Fruit fly (Drosophila melanogaster) whole organism, embryonic: Measurements from ENCODE around the gene CG44037.

Source experiments
- Ada2b ChIP-seq: fragments of 200-800 bp; sonication (Bioruptor generic); IDR thresholded peaks from 2 replicates; pipeline ENCODE4 v1.3.6; 2022; ENCODE audit warnings: missing biosample characterization, missing genetic modification characterization
- Bteb2 ChIP-seq: fragments of 200-800 bp; sonication (Bioruptor generic); optimal IDR thresholded peaks from 2 replicates; lab custom pipeline; 2016; ENCODE audit warnings: missing biosample characterization, missing genetic modification characterization
- CG10209 ChIP-seq: fragments of 200-800 bp; sonication (Bioruptor generic); optimal IDR thresholded peaks from 3 replicates; lab custom pipeline; 2017; ENCODE audit warnings: missing biosample characterization, mild to moderate bottlenecking, missing genetic modification characterization, missing genetic modification reagents
- CG11247 ChIP-seq: fragments of 200-800 bp; sonication (Bioruptor generic); IDR thresholded peaks from 2 replicates; pipeline ENCODE4 v1.3.6; 2022; ENCODE audit warnings: missing biosample characterization, missing genetic modification characterization
- CG11695 ChIP-seq: fragments of 200-800 bp; sonication (Bioruptor generic); IDR thresholded peaks from 3 replicates; pipeline ENCODE4 v1.3.6; 2022; ENCODE audit warnings: missing biosample characterization, missing genetic modification characterization
- CG12391 ChIP-seq: fragments of 200-800 bp; sonication (Bioruptor generic); optimal IDR thresholded peaks from 3 replicates; lab custom pipeline; 2018; ENCODE audit warnings: missing biosample characterization, mild to moderate bottlenecking, missing genetic modification characterization, moderate library complexity
- CG14050 ChIP-seq: fragments of 200-800 bp; sonication (Bioruptor generic); IDR thresholded peaks from 3 replicates; pipeline ENCODE4 v1.3.6; 2022; ENCODE audit warnings: missing biosample characterization, missing genetic modification characterization
- CG2129 ChIP-seq: fragments of 200-800 bp; sonication (Bioruptor generic); IDR thresholded peaks from 2 replicates; pipeline ENCODE4 v1.3.6; 2022; ENCODE audit warnings: missing biosample characterization, missing genetic modification characterization; ENCODE audit not compliant: partially characterized antibody
- CG2678 ChIP-seq: fragments of 200-800 bp; sonication (Bioruptor generic); optimal IDR thresholded peaks from 3 replicates; lab custom pipeline; 2019; ENCODE audit warnings: missing biosample characterization, mild to moderate bottlenecking, missing genetic modification characterization, moderate library complexity
- CG3065 ChIP-seq: fragments of 200-800 bp; sonication (Bioruptor generic); optimal IDR thresholded peaks from 2 replicates; lab custom pipeline; 2016; ENCODE audit warnings: missing biosample characterization, missing genetic modification characterization
- CG31441 ChIP-seq: fragments of 200-800 bp; sonication (Bioruptor generic); IDR thresholded peaks from 2 replicates; pipeline ENCODE4 v1.3.6; 2022; ENCODE audit warnings: missing biosample characterization, missing genetic modification characterization
- CG3163 ChIP-seq: fragments of 200-800 bp; sonication (Bioruptor generic); optimal IDR thresholded peaks from 3 replicates; lab custom pipeline; 2016; ENCODE audit warnings: missing biosample characterization, missing genetic modification characterization
- CG4424 ChIP-seq: fragments of 200-800 bp; sonication (Bioruptor generic); optimal IDR thresholded peaks from 3 replicates; lab custom pipeline; 2016; ENCODE audit warnings: missing biosample characterization, missing genetic modification characterization
- CG7963 ChIP-seq: fragments of 200-800 bp; sonication (Bioruptor generic); IDR thresholded peaks from 3 replicates; pipeline ENCODE4 v1.3.6; 2022; ENCODE audit warnings: missing biosample characterization, missing genetic modification characterization; ENCODE audit not compliant: partially characterized antibody
- Camta ChIP-seq: fragments of 200-800 bp; sonication (Bioruptor generic); optimal IDR thresholded peaks from 2 replicates; lab custom pipeline; 2016; ENCODE audit warnings: missing biosample characterization, missing genetic modification characterization
- CkIIα-i1 ChIP-seq: fragments of 200-800 bp; sonication (Bioruptor generic); IDR thresholded peaks from 2 replicates; pipeline ENCODE4 v1.3.6; 2022; ENCODE audit warnings: missing biosample characterization, missing genetic modification characterization
- Deaf1 ChIP-seq: fragments of 200-800 bp; optimal IDR thresholded peaks from 3 replicates; lab custom pipeline; 2019; ENCODE audit warnings: missing biosample characterization, mild to moderate bottlenecking, missing genetic modification characterization, moderate library complexity
- Doc2 ChIP-seq: fragments of 200-800 bp; sonication (Bioruptor generic); IDR thresholded peaks from 2 replicates; pipeline ENCODE4 v1.3.6; 2022; ENCODE audit warnings: missing biosample characterization, missing genetic modification characterization
- Dp ChIP-seq: fragments of 200-800 bp; sonication (Bioruptor generic); optimal IDR thresholded peaks from 2 replicates; lab custom pipeline; 2018; ENCODE audit warnings: missing biosample characterization, mild to moderate bottlenecking, missing genetic modification characterization, moderate library complexity
- Eip74EF ChIP-seq, 2 experiments: fragments of 200-800 bp in 1 of 2; fragments of >200 bp in 1 of 2; sonication (Bioruptor generic) in 1 of 2; optimal IDR thresholded peaks; 2 replicates each; lab custom pipeline; 2017 to 2019; ENCODE audit warnings: missing biosample characterization in 2 of 2, missing genetic modification characterization in 2 of 2, mild to moderate bottlenecking in 1 of 2, moderate library complexity in 1 of 2
- GATAe ChIP-seq: fragments of 200-800 bp; sonication (Bioruptor generic); conservative IDR thresholded peaks from 2 replicates; pipeline ENCODE4 v1.3.6; 2022; ENCODE audit warnings: missing biosample characterization, missing genetic modification characterization
- HHEX ChIP-seq: fragments of 200-800 bp; sonication (Bioruptor generic); optimal IDR thresholded peaks from 3 replicates; lab custom pipeline; 2017; ENCODE audit warnings: missing biosample characterization, mild to moderate bottlenecking, missing genetic modification characterization, missing genetic modification reagents
- HLHmδ ChIP-seq: fragments of 200-800 bp; sonication (Bioruptor generic); optimal IDR thresholded peaks from 2 replicates; lab custom pipeline; 2018; ENCODE audit warnings: missing biosample characterization, mild to moderate bottlenecking, missing genetic modification characterization, moderate library complexity
- Hey ChIP-seq: fragments of 200-800 bp; sonication (Bioruptor generic); optimal IDR thresholded peaks from 3 replicates; lab custom pipeline; 2018; ENCODE audit warnings: missing biosample characterization, mild to moderate bottlenecking, missing genetic modification characterization
- HmgZ ChIP-seq: fragments of 200-800 bp; sonication (Bioruptor generic); optimal IDR thresholded peaks from 2 replicates; lab custom pipeline; 2018; ENCODE audit warnings: missing biosample characterization, mild to moderate bottlenecking, missing genetic modification characterization
- Hmr ChIP-seq: fragments of 200-800 bp; sonication (Bioruptor generic); optimal IDR thresholded peaks from 3 replicates; lab custom pipeline; 2017; ENCODE audit warnings: mild to moderate bottlenecking, missing biosample characterization, missing genetic modification reagents, missing genetic modification characterization
- Myb ChIP-seq: fragments of 200-800 bp; sonication (Bioruptor generic); optimal IDR thresholded peaks from 2 replicates; lab custom pipeline; 2016; ENCODE audit warnings: missing biosample characterization, missing genetic modification characterization
- Nf-YA ChIP-seq: fragments of 200-800 bp; sonication (Bioruptor generic); IDR thresholded peaks from 2 replicates; pipeline ENCODE4 v1.3.6; 2022; ENCODE audit warnings: missing biosample characterization, missing genetic modification characterization
- Oaz ChIP-seq: fragments of 200-800 bp; sonication (Bioruptor generic); IDR thresholded peaks from 2 replicates; pipeline ENCODE4 v1.3.6; 2022; ENCODE audit warnings: missing biosample characterization, missing genetic modification characterization
- Opbp ChIP-seq: fragments of 200-800 bp; sonication (Bioruptor generic); IDR thresholded peaks from 3 replicates; pipeline ENCODE4 v1.3.6; 2022; ENCODE audit warnings: missing biosample characterization, missing genetic modification characterization; ENCODE audit not compliant: partially characterized antibody
- Sox102F ChIP-seq: fragments of 200-800 bp; sonication (Bioruptor generic); optimal IDR thresholded peaks from 2 replicates; lab custom pipeline; 2018; ENCODE audit warnings: missing biosample characterization, mild to moderate bottlenecking, missing genetic modification characterization, moderate library complexity
- Usf ChIP-seq: fragments of 200-800 bp; sonication (Bioruptor generic); optimal IDR thresholded peaks from 2 replicates; lab custom pipeline; 2017; ENCODE audit warnings: missing genotype, missing biosample characterization, missing genetic modification characterization
- Xrp1 ChIP-seq: fragments of 200-800 bp; sonication (Bioruptor generic); IDR thresholded peaks from 2 replicates; pipeline ENCODE4 v1.3.6; 2022; ENCODE audit warnings: missing biosample characterization, missing genetic modification characterization
- aop ChIP-seq: fragments of 200-800 bp; sonication (Bioruptor generic); IDR thresholded peaks from 2 replicates; pipeline ENCODE4 v1.3.6; 2022; ENCODE audit warnings: missing biosample characterization, missing genetic modification characterization
- ato ChIP-seq: fragments of 200-800 bp; sonication (Bioruptor generic); IDR thresholded peaks from 2 replicates; pipeline ENCODE4 v1.3.6; 2022; ENCODE audit warnings: missing biosample characterization, missing genetic modification characterization; ENCODE audit not compliant: partially characterized antibody
- az2 ChIP-seq: fragments of 200-800 bp; sonication (Bioruptor generic); optimal IDR thresholded peaks from 3 replicates; lab custom pipeline; 2016; ENCODE audit warnings: missing biosample characterization, missing genetic modification characterization
- cg ChIP-seq: fragments of 200-800 bp; sonication (Bioruptor generic); optimal IDR thresholded peaks from 3 replicates; lab custom pipeline; 2019; ENCODE audit warnings: missing biosample characterization, mild to moderate bottlenecking, missing genetic modification characterization, moderate library complexity
- chinmo ChIP-seq: fragments of 200-800 bp; sonication (Bioruptor generic); IDR thresholded peaks from 4 replicates; pipeline ENCODE4 v1.3.6; 2022; ENCODE audit warnings: missing biosample characterization, missing genetic modification characterization; ENCODE audit not compliant: partially characterized antibody
- chn ChIP-seq: fragments of 200-800 bp; sonication (Bioruptor generic); optimal IDR thresholded peaks from 2 replicates; lab custom pipeline; 2016; ENCODE audit warnings: missing biosample characterization, missing genetic modification characterization
- cwo ChIP-seq: fragments of 200-800 bp; sonication (Bioruptor generic); optimal IDR thresholded peaks from 3 replicates; lab custom pipeline; 2017; ENCODE audit warnings: missing biosample characterization, missing genetic modification characterization, mild to moderate bottlenecking, moderate library complexity, missing genetic modification reagents
- hkb ChIP-seq, 2 experiments: fragments of 200-800 bp in 1 of 2; fragments of >200 bp in 1 of 2; sonication (Bioruptor generic) in 1 of 2; IDR thresholded peaks in 1 of 2; optimal IDR thresholded peaks in 1 of 2; 2 replicates each; pipeline versions ENCODE4 v1.3.6 to Lab custom; 2017 to 2022; ENCODE audit warnings: missing biosample characterization in 1 of 2, missing genetic modification characterization in 1 of 2
- ind ChIP-seq: fragments of 200-800 bp; sonication (Bioruptor generic); optimal IDR thresholded peaks from 3 replicates; lab custom pipeline; 2016; ENCODE audit warnings: missing biosample characterization, missing genetic modification characterization
- lola ChIP-seq, 3 experiments: fragments of >200 bp in 2 of 3; fragments of 200-800 bp in 1 of 3; sonication (Bioruptor generic) in 1 of 3; optimal IDR thresholded peaks; 2 replicates each; lab custom pipeline; 2017 to 2019; ENCODE audit warnings: missing biosample characterization in 3 of 3, missing genetic modification characterization in 3 of 3, mild to moderate bottlenecking in 1 of 3, moderate library complexity in 1 of 3
- nerfin-1 ChIP-seq: fragments of 200-800 bp; sonication (Bioruptor generic); optimal IDR thresholded peaks from 3 replicates; lab custom pipeline; 2019; ENCODE audit warnings: missing biosample characterization, mild to moderate bottlenecking, missing genetic modification characterization, moderate library complexity
- pho ChIP-seq: fragments of 200-800 bp; sonication (Bioruptor generic); optimal IDR thresholded peaks from 2 replicates; lab custom pipeline; 2016; ENCODE audit warnings: missing biosample characterization, missing genetic modification characterization
- sens ChIP-seq: fragments of 200-800 bp; sonication (Bioruptor generic); peaks from one replicate; lab custom pipeline; 2016; ENCODE audit warnings: missing biosample characterization, missing genetic modification characterization
- seq ChIP-seq: fragments of 200-800 bp; sonication (Bioruptor generic); IDR thresholded peaks from 2 replicates; pipeline ENCODE4 v1.3.6; 2022; ENCODE audit warnings: missing biosample characterization, missing genetic modification characterization
- sima ChIP-seq: fragments of 200-800 bp; sonication (Bioruptor generic); optimal IDR thresholded peaks from 2 replicates; lab custom pipeline; 2016; ENCODE audit warnings: missing biosample characterization, missing genetic modification characterization
- ssp ChIP-seq: fragments of 200-800 bp; sonication (Bioruptor generic); IDR thresholded peaks from 2 replicates; pipeline ENCODE4 v1.3.6; 2022; ENCODE audit warnings: missing biosample characterization, missing genetic modification characterization
- vnd ChIP-seq: fragments of 200-800 bp; sonication (Bioruptor generic); IDR thresholded peaks from 3 replicates; pipeline ENCODE4 v1.3.6; 2022; ENCODE audit warnings: missing biosample characterization, missing genetic modification characterization; ENCODE audit not compliant: partially characterized antibody

The CG44037 gene

dm6 chr3R:12279019-12279418, 20.5 kb downstream of the CG44037 start (continued):
- TF ChIP-seq HHEX (GFP tag; lab: Kevin White, UChicago) (no peak), CG7963 (GFP tag; lab: Robert Waterston, UW) (no peak), Bteb2 (GFP tag; lab: Kevin White, UChicago) (no peak), cg (GFP tag; lab: Kevin White, UChicago) (peak; percentile 51), Dp (no peak), pho (GFP tag; lab: Kevin White, UChicago) (no peak), Deaf1 (tag; lab: Kevin White, UChicago) (peak; percentile 65), CG2678 (tag; lab: Kevin White, UChicago) (no peak), CG3065 (GFP tag; lab: Kevin White, UChicago) (no peak), CG11695 (no peak), Nf-YA (GFP tag; lab: Robert Waterston, UW) (0 out of 2 replicates have a peak, but pooled peaks have one; percentile 27), CG12391 (tag; lab: Kevin White, UChicago) (no peak), Myb (no peak), hkb (optimal IDR thresholded peaks at IDR 0.05; lab: Kevin White, UChicago) (no peak), hkb (GFP tag; IDR thresholded peaks at IDR 0.05; lab: Robert Waterston, UW) (no peak), CkIIα-i1 (GFP tag; lab: Robert Waterston, UW) (no peak), vnd (no peak), CG4424 (GFP tag; lab: Kevin White, UChicago) (no peak), nerfin-1 (tag; lab: Kevin White, UChicago) (peak; percentile 63), Eip74EF (GFP tag; optimal IDR thresholded peaks at IDR 0.05; lab: Kevin White, UChicago) (no peak), Xrp1 (GFP tag; lab: Robert Waterston, UW) (no peak), seq (GFP tag; lab: Robert Waterston, UW) (peak; percentile 65; the same call in 1 of the 2 replicates), Hey (tag; lab: Kevin White, UChicago) (no peak), Hmr (no peak), CG14050 (no peak), cwo (GFP tag; lab: Kevin White, UChicago) (no peak), CG3163 (no peak), CG11247 (GFP tag; lab: Robert Waterston, UW) (no peak), ssp (GFP tag; lab: Robert Waterston, UW) (no peak), sens (GFP tag; lab: Kevin White, UChicago) (no peak), Sox102F (no peak), Doc2 (GFP tag; lab: Robert Waterston, UW) (no peak), ind (GFP tag; lab: Kevin White, UChicago) (no peak), Usf (no peak), Ada2b (no peak), CG10209 (GFP tag; lab: Kevin White, UChicago) (no peak), GATAe (GFP tag; lab: Robert Waterston, UW) (no peak), chn (GFP tag; lab: Kevin White, UChicago) (no peak), Camta (GFP tag; lab: Kevin White, UChicago) (no peak), Oaz (GFP tag; lab: Robert Waterston, UW) (no peak), Opbp (GFP tag; lab: Robert Waterston, UW) (0 out of 3 replicates have a peak, but pooled peaks have one; percentile 22), lola (GFP tag; optimal IDR thresholded peaks at IDR 0.05; lab: Kevin White, UChicago) (no peak), HLHmδ (GFP tag; lab: Kevin White, UChicago) (no peak), ato (no peak), CG31441 (no peak), chinmo (GFP tag; lab: Robert Waterston, UW) (peak; percentile 48; the same call in 1 of the 4 replicates), sima (GFP tag; lab: Kevin White, UChicago) (no peak), az2 (GFP tag; lab: Kevin White, UChicago) (no peak), HmgZ (no peak), aop (GFP tag; lab: Robert Waterston, UW) (no peak), CG2129 (no peak)
